Fruit fly (Drosophila melanogaster) whole organism, embryonic: ENCODE results near the gene por.

ENCODE experiments used
- Aef1 ChIP-seq: fragments of 200-800 bp; sonication (Bioruptor generic); IDR thresholded peaks from 3 replicates; pipeline ENCODE4 v1.3.6; 2022; ENCODE audit warnings: missing biosample characterization, missing genetic modification characterization
- CG10267 ChIP-seq: fragments of 200-800 bp; sonication (Bioruptor generic); optimal IDR thresholded peaks from 2 replicates; lab custom pipeline; 2018; ENCODE audit warnings: missing biosample characterization, mild to moderate bottlenecking, missing genetic modification characterization, moderate library complexity
- CG10274 ChIP-seq: fragments of 200-800 bp; sonication (Bioruptor generic); optimal IDR thresholded peaks from 3 replicates; lab custom pipeline; 2017; ENCODE audit warnings: missing biosample characterization, mild to moderate bottlenecking, missing genetic modification characterization
- CG10366 ChIP-seq: fragments of 200-800 bp; sonication (Bioruptor generic); IDR thresholded peaks from 2 replicates; pipeline ENCODE4 v1.3.6; 2022; ENCODE audit warnings: missing biosample characterization, missing genetic modification characterization
- CG10654 ChIP-seq: fragments of 200-800 bp; sonication (Bioruptor generic); optimal IDR thresholded peaks from 2 replicates; lab custom pipeline; 2016; ENCODE audit warnings: missing biosample characterization, missing genetic modification characterization
- CG11398 ChIP-seq: fragments of 200-800 bp; sonication (Bioruptor generic); optimal IDR thresholded peaks from 2 replicates; lab custom pipeline; 2016; ENCODE audit warnings: missing biosample characterization, missing genetic modification characterization
- CG11696 ChIP-seq: fragments of 200-800 bp; sonication (Bioruptor generic); IDR thresholded peaks from 2 replicates; pipeline ENCODE4 v1.3.6; 2022; ENCODE audit warnings: missing biosample characterization, missing genetic modification characterization
- CG12104 ChIP-seq: fragments of 200-800 bp; sonication (Bioruptor generic); optimal IDR thresholded peaks from 3 replicates; lab custom pipeline; 2016; ENCODE audit warnings: missing biosample characterization, missing genetic modification characterization
- CG13296 ChIP-seq: fragments of 200-800 bp; sonication (Bioruptor generic); optimal IDR thresholded peaks from 3 replicates; lab custom pipeline; 2018; ENCODE audit warnings: missing biosample characterization, mild to moderate bottlenecking, missing genetic modification characterization
- CG13894 ChIP-seq: fragments of 200-800 bp; sonication (Bioruptor generic); optimal IDR thresholded peaks from 3 replicates; lab custom pipeline; 2018; ENCODE audit warnings: missing biosample characterization, mild to moderate bottlenecking, missing genetic modification characterization, moderate library complexity
- CG14441 ChIP-seq: fragments of 200-800 bp; sonication (Bioruptor generic); IDR thresholded peaks from 2 replicates; pipeline ENCODE4 v1.3.6; 2022; ENCODE audit warnings: missing biosample characterization, missing genetic modification characterization
- CG15601 ChIP-seq: fragments of 200-800 bp; sonication (Bioruptor generic); optimal IDR thresholded peaks from 3 replicates; lab custom pipeline; 2019; ENCODE audit warnings: missing biosample characterization, mild to moderate bottlenecking, missing genetic modification characterization, moderate library complexity
- CG1647 ChIP-seq: fragments of 200-800 bp; sonication (Bioruptor generic); optimal IDR thresholded peaks from 3 replicates; lab custom pipeline; 2016; ENCODE audit warnings: missing biosample characterization, missing genetic modification characterization
- CG16813 ChIP-seq: fragments of 200-800 bp; sonication (Bioruptor generic); IDR thresholded peaks from 3 replicates; pipeline ENCODE4 v1.3.6; 2022; ENCODE audit warnings: missing biosample characterization, missing genetic modification characterization; ENCODE audit not compliant: partially characterized antibody
- CG17186 ChIP-seq: fragments of 200-800 bp; sonication (Bioruptor generic); optimal IDR thresholded peaks from 3 replicates; lab custom pipeline; 2017; ENCODE audit warnings: missing biosample characterization, missing genetic modification reagents, missing genetic modification characterization
- CG18262 ChIP-seq: fragments of 200-800 bp; optimal IDR thresholded peaks from 3 replicates; lab custom pipeline; 2019; ENCODE audit warnings: missing biosample characterization, mild to moderate bottlenecking, missing genetic modification characterization, moderate library complexity
- CG18619 ChIP-seq: fragments of 200-800 bp; sonication (Bioruptor generic); optimal IDR thresholded peaks from 3 replicates; lab custom pipeline; 2017; ENCODE audit warnings: missing biosample characterization, mild to moderate bottlenecking, missing genetic modification characterization
- CG2875 ChIP-seq: fragments of 200-800 bp; sonication (Bioruptor generic); optimal IDR thresholded peaks from 2 replicates; lab custom pipeline; 2017; ENCODE audit warnings: missing biosample characterization, mild to moderate bottlenecking, missing genetic modification characterization, missing genetic modification reagents
- CG4617 ChIP-seq: fragments of 200-800 bp; sonication (Bioruptor generic); optimal IDR thresholded peaks from 3 replicates; lab custom pipeline; 2016; ENCODE audit warnings: missing biosample characterization, missing genetic modification characterization, borderline replicate concordance
- CG6813 ChIP-seq: fragments of 200-800 bp; sonication (Bioruptor generic); optimal IDR thresholded peaks from 2 replicates; lab custom pipeline; 2017; ENCODE audit warnings: missing biosample characterization, missing genetic modification characterization, mild to moderate bottlenecking, moderate library complexity, missing genetic modification reagents
- CG7271 ChIP-seq: fragments of 200-800 bp; sonication (Bioruptor generic); optimal IDR thresholded peaks from 2 replicates; lab custom pipeline; 2018; ENCODE audit warnings: missing biosample characterization, mild to moderate bottlenecking, missing genetic modification characterization, moderate library complexity
- CG7786 ChIP-seq: fragments of 200-800 bp; sonication (Bioruptor generic); optimal IDR thresholded peaks from 2 replicates; lab custom pipeline; 2016; ENCODE audit warnings: missing biosample characterization, missing genetic modification characterization
- Chrac-16 ChIP-seq: fragments of 200-800 bp; sonication (Bioruptor generic); optimal IDR thresholded peaks from 3 replicates; lab custom pipeline; 2016; ENCODE audit warnings: missing biosample characterization, missing genetic modification characterization
- CoRest ChIP-seq: fragments of 200-800 bp; sonication (Bioruptor generic); optimal IDR thresholded peaks from 3 replicates; lab custom pipeline; 2018; ENCODE audit warnings: missing biosample characterization, mild to moderate bottlenecking, missing genetic modification characterization, moderate library complexity
- Eip74EF ChIP-seq, 2 experiments: fragments of 200-800 bp in 1 of 2; fragments of >200 bp in 1 of 2; sonication (Bioruptor generic) in 1 of 2; optimal IDR thresholded peaks; 2 replicates each; lab custom pipeline; 2017 to 2019; ENCODE audit warnings: missing biosample characterization in 2 of 2, missing genetic modification characterization in 2 of 2, mild to moderate bottlenecking in 1 of 2, moderate library complexity in 1 of 2
- Ets97D ChIP-seq: fragments of 200-800 bp; sonication (Bioruptor generic); optimal IDR thresholded peaks from 3 replicates; lab custom pipeline; 2016; ENCODE audit warnings: missing biosample characterization, missing genetic modification characterization
- Hey ChIP-seq: fragments of 200-800 bp; sonication (Bioruptor generic); optimal IDR thresholded peaks from 3 replicates; lab custom pipeline; 2018; ENCODE audit warnings: missing biosample characterization, mild to moderate bottlenecking, missing genetic modification characterization
- Lpt ChIP-seq: fragments of >200 bp; optimal IDR thresholded peaks from 2 replicates; lab custom pipeline; 2018; ENCODE audit warnings: missing biosample characterization, missing genetic modification characterization
- NC2α ChIP-seq: fragments of 200-800 bp; sonication (Bioruptor generic); optimal IDR thresholded peaks from 2 replicates; lab custom pipeline; 2016; ENCODE audit warnings: missing biosample characterization, missing genetic modification characterization
- NFAT ChIP-seq: fragments of 200-800 bp; sonication (Bioruptor generic); IDR thresholded peaks from 2 replicates; pipeline ENCODE4 v1.3.6; 2022; ENCODE audit warnings: missing biosample characterization, missing genetic modification characterization
- Nf-YB ChIP-seq: fragments of 200-800 bp; sonication (Bioruptor generic); optimal IDR thresholded peaks from 3 replicates; lab custom pipeline; 2019; ENCODE audit warnings: missing biosample characterization, mild to moderate bottlenecking, missing genetic modification characterization, moderate library complexity
- Taf1 ChIP-seq: fragments of 200-800 bp; sonication (Bioruptor generic); IDR thresholded peaks from 2 replicates; pipeline ENCODE4 v1.3.6; 2022; ENCODE audit warnings: missing biosample characterization, missing genetic modification characterization
- dmrt11E ChIP-seq: fragments of 200-800 bp; sonication (Bioruptor generic); optimal IDR thresholded peaks from 3 replicates; lab custom pipeline; 2018; ENCODE audit warnings: missing biosample characterization, mild to moderate bottlenecking, missing genetic modification characterization, moderate library complexity
- fd102C ChIP-seq: fragments of 200-800 bp; sonication (Bioruptor generic); optimal IDR thresholded peaks from 2 replicates; lab custom pipeline; 2018; ENCODE audit warnings: missing biosample characterization, mild to moderate bottlenecking, missing genetic modification characterization, moderate library complexity
- fd96Cb ChIP-seq: fragments of 200-800 bp; sonication (Bioruptor generic); optimal IDR thresholded peaks from 2 replicates; lab custom pipeline; 2018; ENCODE audit warnings: missing biosample characterization, mild to moderate bottlenecking, missing genetic modification characterization, moderate library complexity
- gcm2 ChIP-seq: fragments of 200-800 bp; sonication (Bioruptor generic); optimal IDR thresholded peaks from 2 replicates; lab custom pipeline; 2016; ENCODE audit warnings: missing biosample characterization, missing genetic modification characterization
- hbn ChIP-seq: fragments of 200-800 bp; sonication (Bioruptor generic); IDR thresholded peaks from 2 replicates; pipeline ENCODE4 v1.3.6; 2022; ENCODE audit warnings: missing biosample characterization, missing genetic modification characterization; ENCODE audit not compliant: partially characterized antibody
- ken ChIP-seq: fragments of 200-800 bp; sonication (Bioruptor generic); IDR thresholded peaks from 3 replicates; pipeline ENCODE4 v1.3.6; 2022; ENCODE audit warnings: missing biosample characterization, missing genetic modification characterization
- lmd ChIP-seq: fragments of 200-800 bp; sonication (Bioruptor generic); IDR thresholded peaks from 2 replicates; pipeline ENCODE4 v1.3.6; 2022; ENCODE audit warnings: missing biosample characterization, missing genetic modification characterization
- oc ChIP-seq: fragments of 200-800 bp; sonication (Bioruptor generic); optimal IDR thresholded peaks from 2 replicates; lab custom pipeline; 2018; ENCODE audit warnings: missing biosample characterization, mild to moderate bottlenecking, missing genetic modification characterization, moderate library complexity
- pzg ChIP-seq: fragments of 200-800 bp; sonication (Bioruptor generic); optimal IDR thresholded peaks from 3 replicates; lab custom pipeline; 2018; ENCODE audit warnings: missing biosample characterization, mild to moderate bottlenecking, missing genetic modification characterization, moderate library complexity
- rib ChIP-seq: fragments of 200-800 bp; sonication (Bioruptor generic); IDR thresholded peaks from 2 replicates; pipeline ENCODE4 v1.3.6; 2022; ENCODE audit warnings: missing biosample characterization, missing genetic modification characterization
- seq ChIP-seq: fragments of 200-800 bp; sonication (Bioruptor generic); IDR thresholded peaks from 2 replicates; pipeline ENCODE4 v1.3.6; 2022; ENCODE audit warnings: missing biosample characterization, missing genetic modification characterization
- tll ChIP-seq, 2 experiments: fragments of 200-800 bp in 1 of 2; fragments of >200 bp in 1 of 2; sonication (Bioruptor generic) in 1 of 2; optimal IDR thresholded peaks; 2 replicates each; lab custom pipeline; 2017 to 2019; ENCODE audit warnings: missing biosample characterization in 2 of 2, missing genetic modification characterization in 2 of 2, mild to moderate bottlenecking in 1 of 2, moderate library complexity in 1 of 2

Gene por

DNA sequence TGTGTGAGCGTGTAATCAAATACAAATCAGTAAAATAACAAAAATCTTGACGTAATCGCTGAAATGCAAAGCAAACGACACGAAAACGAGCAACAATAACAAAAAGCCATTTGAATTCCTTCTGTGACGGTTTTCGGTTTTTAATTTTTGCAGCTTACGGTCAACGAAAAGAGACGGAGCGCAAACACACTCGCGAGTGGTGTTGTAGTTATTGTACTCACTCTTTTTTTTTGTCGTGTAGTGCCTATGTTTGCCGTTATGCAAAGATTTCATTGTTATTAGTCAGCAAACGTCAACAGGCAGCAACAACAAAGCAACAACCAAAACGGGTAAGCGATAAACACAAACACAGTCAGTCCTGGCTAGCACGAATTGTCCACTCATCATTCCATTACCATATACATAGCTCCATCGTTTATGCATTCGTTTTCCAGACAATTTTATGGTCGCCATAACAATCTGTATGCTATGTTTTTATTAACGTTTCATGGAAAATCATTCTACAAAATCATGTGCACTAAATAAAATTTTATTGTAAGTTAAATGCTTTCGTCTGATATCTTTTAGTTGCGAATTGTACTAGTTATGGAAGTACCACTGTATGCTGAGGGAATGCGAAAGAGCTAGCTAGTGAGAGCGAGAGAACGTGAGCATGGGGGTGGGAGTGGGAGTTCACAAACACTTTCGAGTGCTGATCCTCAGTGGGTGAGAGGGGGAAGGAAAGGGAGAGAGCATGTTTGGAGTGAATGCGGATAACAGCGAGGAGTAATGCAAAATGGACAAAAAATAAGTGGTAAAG, 12.6 kb downstream of the por start (continued):
- peak; percentile 87 for TF ChIP-seq CoRest (tag; lab: Kevin White, UChicago)
- TF ChIP-seq pzg = peak; percentile 4
- TF ChIP-seq CG14441 = peak; percentile 71
- TF ChIP-seq Nf-YB (GFP tag; lab: Kevin White, UChicago) = no peak
- peak; percentile 75 for TF ChIP-seq rib (GFP tag; lab: Robert Waterston, UW)
- peak in 1 of 2 experiments; percentile 63 for TF ChIP-seq Eip74EF (GFP tag; optimal IDR thresholded peaks at IDR 0.05; lab: Kevin White, UChicago)
- no peak for TF ChIP-seq CG4617
- TF ChIP-seq Taf1 (GFP tag; lab: Robert Waterston, UW) = peak; percentile 69
- TF ChIP-seq CG10366 = peak; percentile 64
- peak; percentile 58 for TF ChIP-seq CG18619 (GFP tag; lab: Kevin White, UChicago)
- TF ChIP-seq Ets97D (GFP tag; lab: Kevin White, UChicago) = peak; percentile 26
- TF ChIP-seq seq (GFP tag; lab: Robert Waterston, UW) = peak; percentile 81
- no peak for TF ChIP-seq tll (GFP tag; optimal IDR thresholded peaks at IDR 0.05; lab: Kevin White, UChicago)
- no peak for TF ChIP-seq gcm2
- peak; percentile 45 for TF ChIP-seq CG10274
- TF ChIP-seq CG15601 (tag; lab: Kevin White, UChicago) = peak; percentile 43
- TF ChIP-seq CG6813 (GFP tag; lab: Kevin White, UChicago) = peak; percentile 53
- TF ChIP-seq NC2α = peak; percentile 23
- TF ChIP-seq CG16813 (GFP tag; lab: Robert Waterston, UW) = no peak
- no peak for TF ChIP-seq CG7271
- TF ChIP-seq CG18262 = peak; percentile 62
- TF ChIP-seq lmd (GFP tag; lab: Robert Waterston, UW) = peak; percentile 91
- TF ChIP-seq CG13894 = peak; percentile 92
- TF ChIP-seq Hey (tag; lab: Kevin White, UChicago) = peak; percentile 5
- peak; percentile 42; the same call in 1 of the 2 replicates for TF ChIP-seq NFAT (GFP tag; lab: Robert Waterston, UW)
- TF ChIP-seq CG11398 (GFP tag; lab: Kevin White, UChicago) = no peak
- TF ChIP-seq CG11696 (GFP tag; lab: Robert Waterston, UW) = no peak
- peak; percentile 31 for TF ChIP-seq Chrac-16 (GFP tag; lab: Kevin White, UChicago)
- TF ChIP-seq CG2875 (GFP tag; lab: Kevin White, UChicago) = peak; percentile 11
- TF ChIP-seq dmrt11E (tag; lab: Kevin White, UChicago) = no peak
- TF ChIP-seq CG10267 (tag; lab: Kevin White, UChicago) = peak; percentile 20
- TF ChIP-seq oc (tag; lab: Kevin White, UChicago) = peak; percentile 50
- peak; percentile 30 for TF ChIP-seq CG12104 (GFP tag; lab: Kevin White, UChicago)
- TF ChIP-seq fd96Cb (tag; lab: Kevin White, UChicago) = peak; percentile 52
- TF ChIP-seq CG17186 (GFP tag; lab: Kevin White, UChicago) = no peak
- no peak for TF ChIP-seq CG10654 (GFP tag; lab: Kevin White, UChicago)
- TF ChIP-seq fd102C (GFP tag; lab: Kevin White, UChicago) = no peak
- TF ChIP-seq ken = no peak
- TF ChIP-seq hbn (GFP tag; lab: Robert Waterston, UW) = no peak
- peak; percentile 62 for TF ChIP-seq CG1647
- no peak for TF ChIP-seq Lpt
- peak; percentile 79 for TF ChIP-seq CG7786 (GFP tag; lab: Kevin White, UChicago)
- peak; percentile 86 for TF ChIP-seq CG13296 (GFP tag; lab: Kevin White, UChicago)
- peak; percentile 71 for TF ChIP-seq Aef1
